Fruit fly (Drosophila melanogaster) whole organism, embryonic: ENCODE measurements around the gene CG32260.

Experiments used
- Awh ChIP-seq: fragments of 200-800 bp; sonication (Bioruptor generic); IDR thresholded peaks from 2 replicates; pipeline ENCODE4, ENCODE4 v1.3.6; 2022; ENCODE audit warnings: missing biosample characterization, missing genetic modification characterization
- CG11456 ChIP-seq: fragments of 200-800 bp; sonication (Bioruptor generic); IDR thresholded peaks from 3 replicates; pipeline ENCODE4 v1.3.6; 2022; ENCODE audit warnings: missing biosample characterization, missing genetic modification characterization
- CG11695 ChIP-seq: fragments of 200-800 bp; sonication (Bioruptor generic); IDR thresholded peaks from 3 replicates; pipeline ENCODE4 v1.3.6; 2022; ENCODE audit warnings: missing biosample characterization, missing genetic modification characterization
- CG12769 ChIP-seq: fragments of 200-800 bp; sonication (Bioruptor generic); optimal IDR thresholded peaks from 2 replicates; lab custom pipeline; 2019; ENCODE audit warnings: missing biosample characterization, mild to moderate bottlenecking, missing genetic modification characterization, moderate library complexity
- CG13894 ChIP-seq: fragments of 200-800 bp; sonication (Bioruptor generic); optimal IDR thresholded peaks from 3 replicates; lab custom pipeline; 2018; ENCODE audit warnings: missing biosample characterization, mild to moderate bottlenecking, missing genetic modification characterization, moderate library complexity
- CG15514 ChIP-seq: fragments of 200-800 bp; sonication (Bioruptor generic); optimal IDR thresholded peaks from 3 replicates; lab custom pipeline; 2017; ENCODE audit warnings: missing biosample characterization, missing genetic modification characterization, mild to moderate bottlenecking, moderate library complexity, missing genetic modification reagents
- CG15696 ChIP-seq: fragments of 200-800 bp; sonication (Bioruptor generic); optimal IDR thresholded peaks from 2 replicates; lab custom pipeline; 2019; ENCODE audit warnings: missing biosample characterization, mild to moderate bottlenecking, missing genetic modification characterization, moderate library complexity
- CG16815 ChIP-seq: fragments of 200-800 bp; sonication (Bioruptor generic); optimal IDR thresholded peaks from 3 replicates; lab custom pipeline; 2017; ENCODE audit warnings: missing biosample characterization, mild to moderate bottlenecking, missing genetic modification characterization
- CG16863 ChIP-seq: fragments of 200-800 bp; sonication (Bioruptor generic); optimal IDR thresholded peaks from 3 replicates; lab custom pipeline; 2016; ENCODE audit warnings: missing biosample characterization, missing genetic modification characterization
- CG17385 ChIP-seq: fragments of 200-800 bp; sonication (Bioruptor generic); optimal IDR thresholded peaks from 3 replicates; lab custom pipeline; 2018; ENCODE audit warnings: missing biosample characterization, mild to moderate bottlenecking, missing genetic modification characterization
- CG17912 ChIP-seq: fragments of 200-800 bp; sonication (Bioruptor generic); optimal IDR thresholded peaks from 2 replicates; lab custom pipeline; 2018; ENCODE audit warnings: missing biosample characterization, mild to moderate bottlenecking, missing genetic modification characterization
- CG30020 ChIP-seq: fragments of 200-800 bp; optimal IDR thresholded peaks from 2 replicates; lab custom pipeline; 2019; ENCODE audit warnings: missing biosample characterization, mild to moderate bottlenecking, missing genetic modification characterization, moderate library complexity
- CG33557 ChIP-seq: fragments of 200-800 bp; sonication (Bioruptor generic); optimal IDR thresholded peaks from 2 replicates; lab custom pipeline; 2019; ENCODE audit warnings: missing biosample characterization, mild to moderate bottlenecking, missing genetic modification characterization, moderate library complexity
- CG34224 ChIP-seq: fragments of 200-800 bp; sonication (Bioruptor generic); IDR thresholded peaks from 3 replicates; pipeline ENCODE4 v1.3.6; 2022; ENCODE audit warnings: missing biosample characterization, missing genetic modification characterization; ENCODE audit not compliant: partially characterized antibody
- CG4617 ChIP-seq: fragments of 200-800 bp; sonication (Bioruptor generic); optimal IDR thresholded peaks from 3 replicates; lab custom pipeline; 2016; ENCODE audit warnings: missing biosample characterization, missing genetic modification characterization, borderline replicate concordance
- CG4820 ChIP-seq: fragments of 200-800 bp; sonication (Bioruptor generic); optimal IDR thresholded peaks from 3 replicates; lab custom pipeline; 2016; ENCODE audit warnings: missing biosample characterization, missing genetic modification characterization
- CG6854 ChIP-seq: fragments of 200-800 bp; sonication (Bioruptor generic); optimal IDR thresholded peaks from 3 replicates; lab custom pipeline; 2017; ENCODE audit warnings: missing biosample characterization, mild to moderate bottlenecking, missing genetic modification characterization
- CG7987 ChIP-seq: fragments of 200-800 bp; sonication (Bioruptor generic); optimal IDR thresholded peaks from 2 replicates; lab custom pipeline; 2018; ENCODE audit warnings: missing biosample characterization, mild to moderate bottlenecking, missing genetic modification characterization, moderate library complexity
- CG8359 ChIP-seq: fragments of 200-800 bp; sonication (Bioruptor generic); optimal IDR thresholded peaks from 2 replicates; lab custom pipeline; 2017; ENCODE audit warnings: missing biosample characterization, mild to moderate bottlenecking, missing genetic modification characterization, borderline replicate concordance
- CG8765 ChIP-seq: fragments of 200-800 bp; sonication (Bioruptor generic); IDR thresholded peaks from 2 replicates; pipeline ENCODE4 v1.3.6; 2022; ENCODE audit warnings: missing biosample characterization, missing genetic modification characterization
- CG8944 ChIP-seq: fragments of 200-800 bp; sonication (Bioruptor generic); optimal IDR thresholded peaks from 3 replicates; lab custom pipeline; 2016; ENCODE audit warnings: missing biosample characterization, missing genetic modification characterization
- Dad ChIP-seq: fragments of 200-800 bp; sonication (Bioruptor generic); optimal IDR thresholded peaks from 3 replicates; lab custom pipeline; 2016; ENCODE audit warnings: missing biosample characterization, missing genetic modification characterization
- Fer3 ChIP-seq: fragments of 200-800 bp; sonication (Bioruptor generic); optimal IDR thresholded peaks from 2 replicates; lab custom pipeline; 2018; ENCODE audit warnings: missing biosample characterization, mild to moderate bottlenecking, missing genetic modification characterization, moderate library complexity
- HLHmδ ChIP-seq: fragments of 200-800 bp; sonication (Bioruptor generic); optimal IDR thresholded peaks from 2 replicates; lab custom pipeline; 2018; ENCODE audit warnings: missing biosample characterization, mild to moderate bottlenecking, missing genetic modification characterization, moderate library complexity
- Hmx ChIP-seq: fragments of 200-800 bp; sonication (Bioruptor generic); optimal IDR thresholded peaks from 2 replicates; lab custom pipeline; 2016; ENCODE audit warnings: missing biosample characterization, missing genetic modification characterization
- Kr ChIP-seq: fragments of 200-800 bp; sonication (Bioruptor generic); optimal IDR thresholded peaks from 2 replicates; lab custom pipeline; 2017; ENCODE audit warnings: missing biosample characterization, mild to moderate bottlenecking, missing genetic modification characterization
- Lim3 ChIP-seq: fragments of 200-800 bp; sonication (Bioruptor generic); IDR thresholded peaks from 2 replicates; pipeline ENCODE4 v1.3.6; 2022; ENCODE audit warnings: missing biosample characterization, missing genetic modification characterization
- MBD-R2 ChIP-seq: fragments of 200-800 bp; sonication (Bioruptor generic); IDR thresholded peaks from 2 replicates; pipeline ENCODE4 v1.3.6; 2022; ENCODE audit warnings: missing biosample characterization, missing genetic modification characterization
- Med ChIP-seq: fragments of 200-800 bp; sonication (Bioruptor generic); peaks from one replicate; lab custom pipeline; 2016; ENCODE audit warnings: missing biosample characterization, missing genetic modification characterization, mild to moderate bottlenecking, inconsistent platforms, moderate library complexity
- Mrtf ChIP-seq: fragments of 200-800 bp; sonication (Bioruptor generic); IDR thresholded peaks from 3 replicates; pipeline ENCODE4 v1.3.6; 2022; ENCODE audit warnings: missing biosample characterization, missing genetic modification characterization
- Scr ChIP-seq: fragments of 200-800 bp; sonication (Bioruptor generic); IDR thresholded peaks from 2 replicates; pipeline ENCODE4 v1.3.6; 2022; ENCODE audit warnings: missing biosample characterization, missing genetic modification characterization; ENCODE audit not compliant: partially characterized antibody
- Trl ChIP-seq, 3 experiments: fragments of >200 bp in 2 of 3; fragments of 200-800 bp in 1 of 3; sonication (Bioruptor generic) in 1 of 3; optimal IDR thresholded peaks; 2 replicates in 1 of 3; 3 replicates in 2 of 3; lab custom pipeline; 2016 to 2017; ENCODE audit warnings: missing biosample characterization in 1 of 3, missing genetic modification characterization in 1 of 3
- Xrp1 ChIP-seq: fragments of 200-800 bp; sonication (Bioruptor generic); IDR thresholded peaks from 2 replicates; pipeline ENCODE4 v1.3.6; 2022; ENCODE audit warnings: missing biosample characterization, missing genetic modification characterization
- YL-1 ChIP-seq: fragments of 200-800 bp; sonication (Bioruptor generic); optimal IDR thresholded peaks from 3 replicates; lab custom pipeline; 2017; ENCODE audit warnings: missing biosample characterization, mild to moderate bottlenecking, missing genetic modification characterization
- ab ChIP-seq: fragments of 200-800 bp; sonication (Bioruptor generic); optimal IDR thresholded peaks from 2 replicates; lab custom pipeline; 2016; ENCODE audit warnings: missing biosample characterization, missing genetic modification characterization
- cg ChIP-seq: fragments of 200-800 bp; sonication (Bioruptor generic); optimal IDR thresholded peaks from 3 replicates; lab custom pipeline; 2019; ENCODE audit warnings: missing biosample characterization, mild to moderate bottlenecking, missing genetic modification characterization, moderate library complexity
- chinmo ChIP-seq: fragments of 200-800 bp; sonication (Bioruptor generic); IDR thresholded peaks from 4 replicates; pipeline ENCODE4 v1.3.6; 2022; ENCODE audit warnings: missing biosample characterization, missing genetic modification characterization; ENCODE audit not compliant: partially characterized antibody
- crol ChIP-seq: fragments of 200-800 bp; sonication (Bioruptor generic); IDR thresholded peaks from 2 replicates; pipeline ENCODE4 v1.3.6; 2022; ENCODE audit warnings: missing biosample characterization, missing genetic modification characterization
- danr ChIP-seq: fragments of 200-800 bp; sonication (Bioruptor generic); IDR thresholded peaks from 2 replicates; pipeline ENCODE4 v1.3.6; 2022; ENCODE audit warnings: missing biosample characterization, missing genetic modification characterization
- dmrt11E ChIP-seq: fragments of 200-800 bp; sonication (Bioruptor generic); optimal IDR thresholded peaks from 3 replicates; lab custom pipeline; 2018; ENCODE audit warnings: missing biosample characterization, mild to moderate bottlenecking, missing genetic modification characterization, moderate library complexity
- grau ChIP-seq: fragments of 200-800 bp; optimal IDR thresholded peaks from 3 replicates; lab custom pipeline; 2019; ENCODE audit warnings: missing biosample characterization, mild to moderate bottlenecking, missing genetic modification characterization, moderate library complexity
- nerfin-1 ChIP-seq: fragments of 200-800 bp; sonication (Bioruptor generic); optimal IDR thresholded peaks from 3 replicates; lab custom pipeline; 2019; ENCODE audit warnings: missing biosample characterization, mild to moderate bottlenecking, missing genetic modification characterization, moderate library complexity
- sens ChIP-seq: fragments of 200-800 bp; sonication (Bioruptor generic); peaks from one replicate; lab custom pipeline; 2016; ENCODE audit warnings: missing biosample characterization, missing genetic modification characterization
- vvl ChIP-seq: fragments of 200-800 bp; sonication (Bioruptor generic); IDR thresholded peaks from 2 replicates; pipeline ENCODE4 v1.3.6; 2022; ENCODE audit warnings: missing biosample characterization, missing genetic modification characterization
- z ChIP-seq: fragments of 200-800 bp; sonication (Bioruptor generic); IDR thresholded peaks from 3 replicates; pipeline ENCODE4 v1.3.6; 2022; ENCODE audit warnings: missing biosample characterization, missing genetic modification characterization
- zen ChIP-seq: fragments of 200-800 bp; sonication (Bioruptor generic); optimal IDR thresholded peaks from 3 replicates; lab custom pipeline; 2018; ENCODE audit warnings: missing biosample characterization, mild to moderate bottlenecking, missing genetic modification characterization, moderate library complexity
- zf30C ChIP-seq: fragments of 200-800 bp; sonication (Bioruptor generic); optimal IDR thresholded peaks from 3 replicates; lab custom pipeline; 2018; ENCODE audit warnings: missing biosample characterization, mild to moderate bottlenecking, missing genetic modification characterization

Gene CG32260

dm6 chr3L:4148406-4148975 lies 6.3 kb downstream of the CG32260 start, which contains the start of gene CG1299 (continued):
- TF ChIP-seq Awh (GFP tag; lab: Robert Waterston, UW) (no peak), CG13894 (tag; lab: Kevin White, UChicago) (peak; percentile 50), CG12769 (tag; lab: Kevin White, UChicago) (peak; percentile 67), CG34224 (GFP tag; lab: Robert Waterston, UW) (0 out of 3 replicates have a peak, but pooled peaks have one; percentile 17), CG11456 (0 out of 3 replicates have a peak, but pooled peaks have one; percentile 41), chinmo (GFP tag; lab: Robert Waterston, UW) (peak; percentile 76; the same call in 3 of the 4 replicates), grau (tag; lab: Kevin White, UChicago) (no peak), CG6854 (GFP tag; lab: Kevin White, UChicago) (no peak), Trl (optimal IDR thresholded peaks at IDR 0.05; lab: Kevin White, UChicago) (peak; percentile 18 to 32), Trl (GFP tag; optimal IDR thresholded peaks at IDR 0.05; lab: Kevin White, UChicago) (no peak), z (GFP tag; lab: Robert Waterston, UW) (no peak), sens (GFP tag; lab: Kevin White, UChicago) (peak; percentile 4)

- TF ChIP-seq CG4820 (no peak), Dad (GFP tag; lab: Kevin White, UChicago) (no peak), crol (GFP tag; lab: Robert Waterston, UW) (peak; percentile 78), Kr (GFP tag; lab: Kevin White, UChicago) (no peak), Mrtf (no peak), HLHmδ (GFP tag; lab: Kevin White, UChicago) (no peak), CG8944 (GFP tag; lab: Kevin White, UChicago) (no peak), zf30C (GFP tag; lab: Kevin White, UChicago) (no peak), Xrp1 (no peak), Scr (GFP tag; lab: Robert Waterston, UW) (no peak), CG15514 (GFP tag; lab: Kevin White, UChicago) (no peak), Hmx (GFP tag; lab: Kevin White, UChicago) (no peak), vvl (GFP tag; lab: Robert Waterston, UW) (peak; percentile 19; the same call in 1 of the 2 replicates)
Measured at dm6 chr3L:4157852-4158251, 15.7 kb downstream of the CG32260 start.

- TF ChIP-seq Lim3 (GFP tag; lab: Robert Waterston, UW): no peak
- TF ChIP-seq ab (GFP tag; lab: Kevin White, UChicago): no peak
- TF ChIP-seq CG15696 (tag; lab: Kevin White, UChicago): peak; percentile 83
- peak; percentile 66; the same call in 1 of the 2 replicates for TF ChIP-seq CG8765
- TF ChIP-seq CG30020: no peak
- peak; percentile 58 for TF ChIP-seq Med (GFP tag; lab: Kevin White, UChicago)
- no peak for TF ChIP-seq YL-1
- TF ChIP-seq danr: no peak
- TF ChIP-seq CG16815: peak; percentile 1
- peak; percentile 31 for TF ChIP-seq cg
- TF ChIP-seq CG8359 (GFP tag; lab: Kevin White, UChicago): no peak
- no peak for TF ChIP-seq Fer3
- no peak for TF ChIP-seq MBD-R2 (GFP tag; lab: Robert Waterston, UW)
- TF ChIP-seq CG17912 (GFP tag; lab: Kevin White, UChicago): no peak
- no peak for TF ChIP-seq nerfin-1
- TF ChIP-seq CG7987 (GFP tag; lab: Kevin White, UChicago): no peak
- peak; percentile 69 for TF ChIP-seq dmrt11E (tag; lab: Kevin White, UChicago)
- peak; percentile 22 for TF ChIP-seq CG33557
- TF ChIP-seq zen: peak; percentile 90
- 0 out of 3 replicates have a peak, but pooled peaks have one; percentile 14 for TF ChIP-seq CG11695
- peak; percentile 3 for TF ChIP-seq CG4617 (GFP tag; lab: Kevin White, UChicago)
- no peak for TF ChIP-seq CG16863 (GFP tag; lab: Kevin White, UChicago)
- no peak for TF ChIP-seq CG17385
Measured at dm6 chr3L:4158361-4158760, 16.2 kb downstream of the CG32260 start.
